Fruit fly (Drosophila melanogaster): ENCODE measurements around the gene axo.

The axo gene

dm6 chr3L:4687133-4687532 lies at the start of gene axo:
TSS of gene axo (minus strand) at chr3L:4687317.
- TF ChIP-seq insv (optimal IDR thresholded peaks at IDR 0.05) (no peak), Sin3A (optimal IDR thresholded peaks at IDR 0.05) (no peak), ttk (optimal IDR thresholded peaks at IDR 0.05) (no peak), Myc (optimal IDR thresholded peaks at IDR 0.05) (no peak), psq (optimal IDR thresholded peaks at IDR 0.05) (no peak), h (optimal IDR thresholded peaks at IDR 0.05) (no peak)

- TF ChIP-seq insv (optimal IDR thresholded peaks at IDR 0.05), result no peak
- TF ChIP-seq Myc (optimal IDR thresholded peaks at IDR 0.05), result no peak
Observed at dm6 chr3L:4736643-4737042, 49.5 kb upstream of the axo start.

dm6 chr3L:4731687-4732086 lies 44.6 kb upstream of the axo start:
- TF ChIP-seq Myc (optimal IDR thresholded peaks at IDR 0.05) (no peak), h (optimal IDR thresholded peaks at IDR 0.05) (no peak), Sin3A (optimal IDR thresholded peaks at IDR 0.05) (no peak), insv (optimal IDR thresholded peaks at IDR 0.05) (no peak), ttk (optimal IDR thresholded peaks at IDR 0.05) (no peak), psq (optimal IDR thresholded peaks at IDR 0.05) (no peak)

DNA sequence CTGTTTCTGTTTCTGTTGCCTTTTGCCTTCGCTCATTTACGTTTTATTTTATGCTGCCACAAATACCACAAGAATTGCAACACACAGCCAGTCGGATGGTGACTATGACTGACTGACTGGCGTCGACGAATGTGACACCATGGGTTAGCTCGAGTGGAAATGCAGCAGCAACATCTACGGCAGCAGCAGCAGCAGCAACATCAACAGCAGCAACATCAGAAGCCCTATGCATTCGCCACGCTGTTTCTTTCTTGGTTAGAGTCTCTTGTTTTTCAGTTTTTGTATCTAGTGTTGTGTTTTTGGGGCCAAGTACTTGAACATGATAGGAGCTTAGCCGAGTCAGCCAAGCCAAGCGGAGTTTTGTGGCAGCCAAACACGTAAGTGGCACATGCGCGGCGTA lies 42.7 kb upstream of the axo start:
- no peak for TF ChIP-seq insv (optimal IDR thresholded peaks at IDR 0.05)
- TF ChIP-seq h (optimal IDR thresholded peaks at IDR 0.05), result no peak
- TF ChIP-seq Sin3A (optimal IDR thresholded peaks at IDR 0.05), result no peak

DNA sequence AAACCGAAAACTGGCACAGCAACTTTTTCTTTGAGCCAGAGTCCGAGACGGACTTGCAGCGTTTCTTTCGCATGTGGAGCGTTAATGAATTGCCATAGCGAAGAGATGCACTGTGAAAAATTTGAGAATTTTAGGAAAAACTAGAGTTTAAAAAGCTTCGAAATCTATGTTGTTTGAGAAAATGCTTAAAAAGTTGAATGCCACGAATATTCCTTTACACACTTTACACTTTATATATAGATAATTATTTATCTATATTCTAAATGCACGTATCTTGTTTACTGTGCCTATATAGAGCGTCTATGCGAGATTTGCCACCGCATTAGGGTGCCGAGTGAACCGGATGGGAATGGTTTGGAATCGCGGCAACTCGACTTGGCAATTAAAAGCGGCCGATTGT lies 34.8 kb upstream of the axo start:
- no peak for TF ChIP-seq insv (optimal IDR thresholded peaks at IDR 0.05)
- TF ChIP-seq psq (optimal IDR thresholded peaks at IDR 0.05), result no peak
- no peak for TF ChIP-seq ttk (optimal IDR thresholded peaks at IDR 0.05)
- no peak for TF ChIP-seq Myc (optimal IDR thresholded peaks at IDR 0.05)
- no peak for TF ChIP-seq Sin3A (optimal IDR thresholded peaks at IDR 0.05)
- no peak for TF ChIP-seq h (optimal IDR thresholded peaks at IDR 0.05)

dm6 chr3L:4720510-4721157 lies 33.5 kb upstream of the axo start:
- TF ChIP-seq Sin3A (optimal IDR thresholded peaks at IDR 0.05), result no peak
- no peak for TF ChIP-seq ttk (optimal IDR thresholded peaks at IDR 0.05)
- TF ChIP-seq insv (optimal IDR thresholded peaks at IDR 0.05), result no peak
- TF ChIP-seq Myc (optimal IDR thresholded peaks at IDR 0.05), result no peak
- no peak for TF ChIP-seq h (optimal IDR thresholded peaks at IDR 0.05)
- no peak for TF ChIP-seq psq (optimal IDR thresholded peaks at IDR 0.05)

DNA sequence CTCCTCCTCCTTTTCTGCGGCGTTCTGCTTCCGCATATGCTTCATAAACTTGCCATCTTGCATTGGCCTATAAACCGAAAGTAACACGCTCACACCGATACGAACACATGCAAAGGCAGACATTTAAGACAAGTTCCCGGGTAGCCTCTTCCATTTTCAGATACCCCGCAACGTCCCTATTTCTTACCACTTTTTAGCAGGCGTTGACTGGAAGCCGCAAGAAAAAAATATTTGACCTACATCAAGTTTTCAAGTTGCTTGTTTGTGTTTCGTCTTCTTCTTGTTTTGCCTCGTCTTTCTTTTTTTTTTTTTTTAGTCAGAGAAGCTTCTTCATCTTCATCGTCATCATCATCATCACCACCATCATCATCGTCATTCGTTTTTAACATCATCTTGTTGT lies 32.6 kb upstream of the axo start:
- TF ChIP-seq Sin3A (optimal IDR thresholded peaks at IDR 0.05) (no peak), h (optimal IDR thresholded peaks at IDR 0.05) (no peak), ttk (optimal IDR thresholded peaks at IDR 0.05) (no peak), insv (optimal IDR thresholded peaks at IDR 0.05) (no peak), Myc (optimal IDR thresholded peaks at IDR 0.05) (no peak), psq (optimal IDR thresholded peaks at IDR 0.05) (no peak)

DNA sequence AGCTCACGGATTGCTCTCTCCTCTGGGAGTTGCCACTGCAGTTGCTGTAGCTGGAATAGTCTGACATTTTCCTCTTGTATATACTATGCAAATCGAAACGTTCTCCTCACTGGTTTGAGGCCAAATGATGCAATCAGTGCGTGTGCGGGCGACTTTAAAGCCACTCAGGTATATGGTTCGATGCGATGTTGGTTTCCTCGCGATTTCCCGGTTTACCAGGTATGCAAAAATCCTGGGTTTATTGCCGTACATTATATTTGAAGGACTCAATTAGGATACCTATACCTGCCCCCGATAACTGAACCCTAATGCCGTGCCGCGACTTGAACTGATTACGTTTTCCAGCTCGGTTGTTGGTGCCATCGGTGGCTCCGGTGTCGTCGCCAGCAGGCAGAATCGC lies 22.7 kb upstream of the axo start, which contains the start of gene CG13712:
TSS of gene CG13712 (minus strand) at position 101 of the 400 bp plus-strand sequence.
- TF ChIP-seq Sin3A (optimal IDR thresholded peaks at IDR 0.05), result no peak
- TF ChIP-seq Myc (optimal IDR thresholded peaks at IDR 0.05), result no peak
- no peak for TF ChIP-seq psq (optimal IDR thresholded peaks at IDR 0.05)
- no peak for TF ChIP-seq ttk (optimal IDR thresholded peaks at IDR 0.05)
- no peak for TF ChIP-seq insv (optimal IDR thresholded peaks at IDR 0.05)
- TF ChIP-seq h (optimal IDR thresholded peaks at IDR 0.05), result no peak

DNA sequence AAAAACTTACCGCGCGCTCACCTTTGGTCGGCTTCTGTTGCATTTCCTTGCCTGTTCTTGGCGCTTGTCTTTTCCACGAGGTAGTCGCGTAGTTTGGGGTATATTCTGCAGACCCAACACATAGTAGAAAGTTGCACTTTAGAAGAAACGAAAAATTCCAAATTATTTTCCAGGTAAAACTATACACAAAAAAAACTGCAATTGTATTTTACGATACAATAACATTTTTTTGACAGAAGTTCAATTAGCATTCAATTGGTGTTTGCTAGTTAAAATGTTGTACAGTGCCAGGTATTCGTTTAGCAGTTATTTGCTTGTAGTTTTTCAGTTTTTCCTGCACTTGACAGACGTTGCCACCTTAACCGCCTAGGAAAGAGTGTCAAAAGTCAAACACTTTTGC lies 21.4 kb upstream of the axo start:
- no peak for TF ChIP-seq Myc (optimal IDR thresholded peaks at IDR 0.05)
- no peak for TF ChIP-seq ttk (optimal IDR thresholded peaks at IDR 0.05)
- TF ChIP-seq insv (optimal IDR thresholded peaks at IDR 0.05), result no peak
- TF ChIP-seq h (optimal IDR thresholded peaks at IDR 0.05), result no peak
- TF ChIP-seq Sin3A (optimal IDR thresholded peaks at IDR 0.05), result no peak
- no peak for TF ChIP-seq psq (optimal IDR thresholded peaks at IDR 0.05)

dm6 chr3L:4707831-4708230 lies 20.7 kb upstream of the axo start:
- no peak for TF ChIP-seq h (optimal IDR thresholded peaks at IDR 0.05)
- no peak for TF ChIP-seq psq (optimal IDR thresholded peaks at IDR 0.05)
- no peak for TF ChIP-seq ttk (optimal IDR thresholded peaks at IDR 0.05)
- no peak for TF ChIP-seq Myc (optimal IDR thresholded peaks at IDR 0.05)
- TF ChIP-seq Sin3A (optimal IDR thresholded peaks at IDR 0.05), result no peak
- TF ChIP-seq insv (optimal IDR thresholded peaks at IDR 0.05), result no peak

- TF ChIP-seq ttk (optimal IDR thresholded peaks at IDR 0.05) (no peak), psq (optimal IDR thresholded peaks at IDR 0.05) (no peak)
Observed at dm6 chr3L:4702003-4702402, 14.9 kb upstream of the axo start.

- TF ChIP-seq ttk (optimal IDR thresholded peaks at IDR 0.05) (no peak), h (optimal IDR thresholded peaks at IDR 0.05) (no peak), Myc (optimal IDR thresholded peaks at IDR 0.05) (no peak), psq (optimal IDR thresholded peaks at IDR 0.05) (no peak), Sin3A (optimal IDR thresholded peaks at IDR 0.05) (no peak), insv (optimal IDR thresholded peaks at IDR 0.05) (no peak)
Observed at dm6 chr3L:4700091-4700490, 13.0 kb upstream of the axo start.

- TF ChIP-seq h (optimal IDR thresholded peaks at IDR 0.05) (no peak), ttk (optimal IDR thresholded peaks at IDR 0.05) (no peak), Sin3A (optimal IDR thresholded peaks at IDR 0.05) (no peak), psq (optimal IDR thresholded peaks at IDR 0.05) (no peak), insv (optimal IDR thresholded peaks at IDR 0.05) (no peak), Myc (optimal IDR thresholded peaks at IDR 0.05) (no peak)
Observed at dm6 chr3L:4698496-4698895, 11.4 kb upstream of the axo start.
